Fruit fly (Drosophila melanogaster): Measurements from ENCODE around the gene brwl.
A peak's percentile ranks its signal among the peaks of the same experiment; 100 is the strongest.

The brwl gene

DNA sequence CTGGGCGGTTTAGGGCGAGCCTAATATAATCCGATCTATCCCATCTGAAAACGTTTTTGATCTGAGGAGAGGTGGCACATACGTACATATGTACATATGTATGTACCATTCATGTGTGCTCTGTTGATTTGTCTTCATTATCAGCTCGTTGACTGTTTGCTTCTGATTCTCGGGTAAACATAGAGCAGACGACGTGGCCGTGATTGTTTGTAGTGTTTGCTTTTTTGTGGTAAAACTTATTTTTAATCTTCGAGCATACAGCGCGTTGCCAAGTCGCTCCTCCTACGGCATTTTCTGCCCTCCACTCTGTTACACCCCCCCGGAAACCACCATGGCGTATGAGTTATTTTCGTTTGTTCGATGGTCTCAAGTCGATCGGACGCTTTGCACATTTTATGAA, 43.0 kb upstream of the brwl start (continued):
- TF ChIP-seq CG6654 (GFP tag; optimal IDR thresholded peaks at IDR 0.05): peak; percentile 20
- no peak for TF ChIP-seq inv (GFP tag; IDR thresholded peaks at IDR 0.05; ENCODE audit: partially characterized antibody)
- TF ChIP-seq CG10267 (tag; optimal IDR thresholded peaks at IDR 0.05): peak; percentile 33
- TF ChIP-seq CG2875 (GFP tag; optimal IDR thresholded peaks at IDR 0.05): peak; percentile 96
- TF ChIP-seq CG6689 (GFP tag; IDR thresholded peaks at IDR 0.05): peak; percentile 72
- peak; percentile 44; the same call in 1 of the 2 replicates for TF ChIP-seq CG32532 (GFP tag; IDR thresholded peaks at IDR 0.05)
- peak; percentile 82 for TF ChIP-seq salm (tag; optimal IDR thresholded peaks at IDR 0.05)
- TF ChIP-seq Vsx1 (GFP tag; optimal IDR thresholded peaks at IDR 0.05): peak; percentile 95
- TF ChIP-seq HmgZ (tag; optimal IDR thresholded peaks at IDR 0.05): peak; percentile 95
- TF ChIP-seq CG3407 (GFP tag; optimal IDR thresholded peaks at IDR 0.05): peak; percentile 95
- TF ChIP-seq CG6765 (GFP tag; optimal IDR thresholded peaks at IDR 0.05): peak; percentile 93
- TF ChIP-seq CrebB (tag; optimal IDR thresholded peaks at IDR 0.05): peak; percentile 97
- no peak for TF ChIP-seq lbe (GFP tag; optimal IDR thresholded peaks at IDR 0.05)
- no peak for TF ChIP-seq bbx (GFP tag; IDR thresholded peaks at IDR 0.05; ENCODE audit: partially characterized antibody)
- TF ChIP-seq CHES-1-like (GFP tag; optimal IDR thresholded peaks at IDR 0.05): peak; percentile 90
- TF ChIP-seq D19A (tag; optimal IDR thresholded peaks at IDR 0.05): peak; percentile 74
- TF ChIP-seq gem (tag; optimal IDR thresholded peaks at IDR 0.05): peak; percentile 83
- TF ChIP-seq CG31365 (tag; optimal IDR thresholded peaks at IDR 0.05): peak; percentile 86
- TF ChIP-seq lov (optimal IDR thresholded peaks at IDR 0.05): no peak
- peak; percentile 81; the same call in 2 of the 3 replicates for TF ChIP-seq lov (GFP tag; IDR thresholded peaks at IDR 0.05)
- no peak for TF ChIP-seq nerfin-2 (GFP tag; IDR thresholded peaks at IDR 0.05; ENCODE audit: partially characterized antibody)
- TF ChIP-seq Taf1 (GFP tag; IDR thresholded peaks at IDR 0.05): 0 out of 2 replicates have a peak, but pooled peaks have one; percentile 31
- TF ChIP-seq CG12744 (GFP tag; optimal IDR thresholded peaks at IDR 0.05): peak; percentile 90
- TF ChIP-seq dati (GFP tag; IDR thresholded peaks at IDR 0.05): peak; percentile 40; the same call in 1 of the 2 replicates
- peak; percentile 77 for TF ChIP-seq CG11696 (GFP tag; IDR thresholded peaks at IDR 0.05)
- TF ChIP-seq dpn (GFP tag; optimal IDR thresholded peaks at IDR 0.05): peak; percentile 75 to 76
- peak; percentile 52 for TF ChIP-seq HLH54F (GFP tag; optimal IDR thresholded peaks at IDR 0.05)
- TF ChIP-seq fd64A (GFP tag; optimal IDR thresholded peaks at IDR 0.05): peak; percentile 98
- peak; percentile 94 for TF ChIP-seq sr (GFP tag; IDR thresholded peaks at IDR 0.05)
- TF ChIP-seq Bdp1 (GFP tag; optimal IDR thresholded peaks at IDR 0.05): peak; percentile 85
- TF ChIP-seq Doc2 (GFP tag; IDR thresholded peaks at IDR 0.05): no peak
- TF ChIP-seq Dad (GFP tag; optimal IDR thresholded peaks at IDR 0.05): peak; percentile 81
- peak; percentile 95 for TF ChIP-seq nau (GFP tag; optimal IDR thresholded peaks at IDR 0.05)
- TF ChIP-seq croc (GFP tag; conservative IDR thresholded peaks at IDR 0.05): peak; percentile 34; the same call in 1 of the 3 replicates
- TF ChIP-seq phol (tag; optimal IDR thresholded peaks at IDR 0.05): peak; percentile 7
- no peak for TF ChIP-seq slbo (GFP tag; IDR thresholded peaks at IDR 0.05)
- peak; percentile 93 for TF ChIP-seq otp (GFP tag; IDR thresholded peaks at IDR 0.05)
- no peak; the same call in 1 of the 2 replicates for TF ChIP-seq Lim3 (GFP tag; IDR thresholded peaks at IDR 0.05)
- TF ChIP-seq CG9797 (GFP tag; optimal IDR thresholded peaks at IDR 0.05): peak; percentile 43
- TF ChIP-seq gfzf (GFP tag; optimal IDR thresholded peaks at IDR 0.05): peak; percentile 8
- TF ChIP-seq HLHmδ (GFP tag; optimal IDR thresholded peaks at IDR 0.05): peak; percentile 97
- peak; percentile 49 for TF ChIP-seq Sry-δ (GFP tag; optimal IDR thresholded peaks at IDR 0.05)
- TF ChIP-seq crp (GFP tag; optimal IDR thresholded peaks at IDR 0.05): peak in 1 of 2 experiments; percentile 17
- peak; percentile 59 for TF ChIP-seq zen (tag; optimal IDR thresholded peaks at IDR 0.05)
- peak; percentile 50 for TF ChIP-seq Adf1 (GFP tag; IDR thresholded peaks at IDR 0.05)
- peak in 1 of 3 experiments; percentile 82 for TF ChIP-seq lola (GFP tag; optimal IDR thresholded peaks at IDR 0.05)
- peak; percentile 44 for TF ChIP-seq CG17802 (tag; optimal IDR thresholded peaks at IDR 0.05)
- TF ChIP-seq CG17612 (GFP tag; IDR thresholded peaks at IDR 0.05): peak; percentile 49; the same call in 1 of the 2 replicates
- peak; percentile 93 for TF ChIP-seq run (tag; optimal IDR thresholded peaks at IDR 0.05)
- peak; percentile 87 for TF ChIP-seq Spps (tag; optimal IDR thresholded peaks at IDR 0.05)
